Worm (Caenorhabditis elegans) whole organism, L4/young adult: Measurements from ENCODE around the gene T14G8.6.

Experiments
- dao-5 ChIP-seq: sonication (generic microtip); optimal IDR thresholded peaks from 2 replicates; lab custom pipeline; 2016; ENCODE audit warnings: missing genotype, missing genetic modification characterization, moderate library complexity, missing compliant biosample characterization
- him-1 ChIP-seq: sonication (generic microtip); optimal IDR thresholded peaks from 2 replicates; lab custom pipeline; 2016; ENCODE audit warnings: missing genotype, missing genetic modification reagents, missing genetic modification characterization, missing compliant biosample characterization

DNA sequence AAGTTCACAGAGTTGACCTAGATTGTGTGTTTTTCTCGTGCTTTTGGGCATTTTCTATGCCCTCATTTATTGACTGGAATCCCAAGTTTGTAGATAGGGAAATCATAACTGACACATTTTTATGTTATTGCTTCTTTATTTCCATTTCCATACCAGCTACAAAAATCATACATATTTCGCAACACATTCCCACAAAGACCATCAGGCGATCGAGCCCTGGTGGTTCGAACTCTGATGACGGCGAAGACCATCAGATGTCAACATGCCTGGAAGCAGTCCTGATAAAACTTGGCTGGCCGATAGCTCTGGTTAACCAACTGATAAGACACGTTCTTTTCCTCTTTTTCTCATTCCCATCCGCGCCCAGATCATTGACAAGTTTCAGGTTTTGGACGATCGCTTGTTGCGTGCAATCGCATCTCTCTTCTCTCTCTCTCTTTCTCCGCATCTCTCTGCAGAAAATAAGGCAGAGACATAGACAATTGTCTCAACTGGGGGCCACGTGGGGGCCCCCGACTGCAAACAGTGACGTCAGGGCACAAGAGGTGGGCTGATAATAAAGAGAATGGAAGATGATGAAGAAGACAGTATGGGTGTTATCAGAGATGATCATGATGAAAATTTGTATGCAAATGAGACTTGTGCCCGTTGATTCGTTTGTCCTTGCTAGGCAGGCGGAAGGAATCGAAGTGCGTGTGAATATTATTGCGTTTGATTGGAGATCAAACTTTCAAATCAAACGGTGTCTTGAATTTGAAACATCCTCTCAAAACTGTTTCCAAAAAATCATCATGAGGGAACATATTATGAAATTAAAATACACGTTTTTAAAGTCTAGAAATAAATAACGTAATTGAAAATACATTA lies 9.6 kb upstream of the T14G8.6 start:
- no peak for TF ChIP-seq him-1 (tag; lab: Kevin White, UChicago)
- TF ChIP-seq dao-5 (tag; lab: Kevin White, UChicago) = peak; percentile 48
